Worm (Caenorhabditis elegans): Measurements from ENCODE around the gene C55A6.7.

ce11 chrV:11484404-11484803, 35.9 kb downstream of the C55A6.7 start:
- TF ChIP-seq nfya-1 (tag; optimal IDR thresholded peaks at IDR 0.05) (no peak), pax-1 (tag; optimal IDR thresholded peaks at IDR 0.05) (no peak), ceh-31 (tag; optimal IDR thresholded peaks at IDR 0.05) (no peak), ceh-34 (tag; optimal IDR thresholded peaks at IDR 0.05) (no peak), elt-2 (tag; optimal IDR thresholded peaks at IDR 0.05) (no peak), npax-4 (tag; optimal IDR thresholded peaks at IDR 0.05) (no peak), syd-9 (tag; optimal IDR thresholded peaks at IDR 0.05) (no peak), ztf-16 (tag; optimal IDR thresholded peaks at IDR 0.05) (no peak), tbx-2 (tag; optimal IDR thresholded peaks at IDR 0.05) (no peak), ceh-22 (tag; optimal IDR thresholded peaks at IDR 0.05) (no peak), nhr-232 (tag; optimal IDR thresholded peaks at IDR 0.05) (no peak), pqm-1 (tag; optimal IDR thresholded peaks at IDR 0.05) (no peak)

Data from whole organism, late embryonic.